Worm (Caenorhabditis elegans) whole organism, L2 larva: ENCODE data around the gene old-1.
"Not testable (repeated sequence)": the region's sequence is repeated elsewhere in the genome, so short reads cannot be mapped to it uniquely, and the experiment has no call there.

ENCODE experiments used
- F13H6.1 ChIP-seq: sonication (generic microtip); optimal IDR thresholded peaks from 2 replicates; lab custom pipeline; 2016; ENCODE audit warnings: missing genetic modification characterization, missing compliant biosample characterization
- R02D3.7 ChIP-seq: fragments of 150-350 bp; optimal IDR thresholded peaks from 2 replicates; lab custom pipeline; 2014; ENCODE audit warnings: missing biosample characterization, missing genetic modification characterization
- Y55F3AM.14 ChIP-seq: fragments of 200-800 bp; sonication (Bioruptor generic); optimal IDR thresholded peaks from 2 replicates; lab custom pipeline; 2018; ENCODE audit warnings: mild to moderate bottlenecking, missing genetic modification characterization, missing compliant biosample characterization
- ZK546.5 ChIP-seq: sonication (generic microtip); optimal IDR thresholded peaks from 2 replicates; lab custom pipeline; 2017; ENCODE audit warnings: missing biosample characterization, missing genetic modification characterization
- alr-1 ChIP-seq: fragments of 150-350 bp; optimal IDR thresholded peaks from 2 replicates; lab custom pipeline; 2014; ENCODE audit warnings: missing biosample characterization, missing genetic modification characterization
- aly-2 ChIP-seq: fragments of 150-350 bp; optimal IDR thresholded peaks from 2 replicates; lab custom pipeline; 2014; ENCODE audit warnings: missing biosample characterization, missing genetic modification characterization
- blmp-1 ChIP-seq: sonication (generic microtip); optimal IDR thresholded peaks from 2 replicates; lab custom pipeline; 2017; ENCODE audit warnings: missing genetic modification characterization, mild to moderate bottlenecking, missing compliant biosample characterization, antibody characterized with exemption, moderate library complexity; ENCODE audit not compliant: insufficient read depth
- dmd-4 ChIP-seq: sonication (generic microtip); optimal IDR thresholded peaks from 2 replicates; lab custom pipeline; 2017; ENCODE audit warnings: missing biosample characterization, missing genetic modification characterization
- egl-27 ChIP-seq: sonication (generic microtip); optimal IDR thresholded peaks from 3 replicates; lab custom pipeline; 2017; ENCODE audit warnings: missing biosample characterization, missing genetic modification reagents, missing genetic modification characterization
- elt-1 ChIP-seq: fragments of 150-350 bp; optimal IDR thresholded peaks from 2 replicates; lab custom pipeline; 2014; ENCODE audit warnings: missing biosample characterization, missing genetic modification characterization
- elt-3 ChIP-seq: sonication (generic microtip); optimal IDR thresholded peaks from 2 replicates; lab custom pipeline; 2017; ENCODE audit warnings: missing biosample characterization, missing genetic modification characterization
- fos-1 ChIP-seq: fragments of 150-350 bp; optimal IDR thresholded peaks from 2 replicates; lab custom pipeline; 2014; ENCODE audit warnings: missing biosample characterization, missing genetic modification characterization
- gmeb-1 ChIP-seq: fragments of 150-350 bp; optimal IDR thresholded peaks from 2 replicates; lab custom pipeline; 2014; ENCODE audit warnings: missing biosample characterization, missing genetic modification characterization
- lin-11 ChIP-seq: fragments of 150-350 bp; sonication (generic microtip); optimal IDR thresholded peaks from 2 replicates; lab custom pipeline; 2014; ENCODE audit warnings: missing biosample characterization, missing genetic modification characterization, inconsistent platforms, mixed read lengths
- lin-39 ChIP-seq: fragments of 150-350 bp; optimal IDR thresholded peaks from 2 replicates; lab custom pipeline; 2014; ENCODE audit warnings: missing biosample characterization, missing genetic modification reagents, missing genetic modification characterization
- mab-5 ChIP-seq: fragments of 150-350 bp; optimal IDR thresholded peaks from 2 replicates; lab custom pipeline; 2014; ENCODE audit warnings: missing biosample characterization, missing genetic modification characterization
- mbf-1 ChIP-seq: sonication (generic microtip); optimal IDR thresholded peaks from 2 replicates; lab custom pipeline; 2017; ENCODE audit warnings: missing biosample characterization, missing genetic modification characterization
- mdl-1 ChIP-seq, 2 experiments: fragments of 150-350 bp in 1 of 2; sonication (generic microtip) in 1 of 2; optimal IDR thresholded peaks; 2 replicates each; lab custom pipeline; 2017; ENCODE audit warnings: missing biosample characterization in 2 of 2, missing genetic modification characterization in 2 of 2
- nhr-10 ChIP-seq: sonication (generic microtip); optimal IDR thresholded peaks from 2 replicates; lab custom pipeline; 2017; ENCODE audit warnings: missing biosample characterization, missing genetic modification characterization
- nhr-11 ChIP-seq: fragments of 150-350 bp; optimal IDR thresholded peaks from 2 replicates; lab custom pipeline; 2014; ENCODE audit warnings: missing biosample characterization, missing genetic modification characterization
- nhr-21 ChIP-seq: fragments of 150-350 bp; optimal IDR thresholded peaks from 2 replicates; lab custom pipeline; 2014; ENCODE audit warnings: missing biosample characterization, missing genetic modification characterization
- nhr-237 ChIP-seq: fragments of 150-350 bp; optimal IDR thresholded peaks from 2 replicates; lab custom pipeline; 2014; ENCODE audit warnings: missing biosample characterization, missing genetic modification characterization
- nhr-25 ChIP-seq: fragments of 150-350 bp; sonication (generic microtip); optimal IDR thresholded peaks from 3 replicates; lab custom pipeline; 2014; ENCODE audit warnings: missing biosample characterization, missing genetic modification characterization
- nhr-6 ChIP-seq: fragments of 150-350 bp; optimal IDR thresholded peaks from 2 replicates; lab custom pipeline; 2014; ENCODE audit warnings: missing biosample characterization, missing genetic modification characterization
- nhr-77 ChIP-seq: fragments of 150-350 bp; optimal IDR thresholded peaks from 2 replicates; lab custom pipeline; 2014; ENCODE audit warnings: missing biosample characterization, missing genetic modification characterization
- peb-1 ChIP-seq: fragments of 150-350 bp; optimal IDR thresholded peaks from 2 replicates; lab custom pipeline; 2014; ENCODE audit warnings: missing biosample characterization, missing genetic modification characterization
- skn-1 ChIP-seq: sonication (generic microtip); optimal IDR thresholded peaks from 2 replicates; lab custom pipeline; 2017; ENCODE audit warnings: missing biosample characterization, missing genetic modification characterization
- sma-3 ChIP-seq: sonication (generic microtip); optimal IDR thresholded peaks from 2 replicates; lab custom pipeline; 2016; ENCODE audit warnings: missing genetic modification reagents, missing genetic modification characterization, missing compliant biosample characterization
- sma-9 ChIP-seq, 2 experiments: fragments of 150-350 bp in 1 of 2; sonication (generic microtip) in 1 of 2; optimal IDR thresholded peaks; 2 replicates each; lab custom pipeline; 2014 to 2016; ENCODE audit warnings: missing genetic modification characterization in 2 of 2, mild to moderate bottlenecking in 1 of 2, missing biosample characterization in 1 of 2, missing compliant biosample characterization in 1 of 2, missing genetic modification reagents in 1 of 2, moderate library complexity in 1 of 2
- snpc-4 ChIP-seq: fragments of 150-350 bp; optimal IDR thresholded peaks from 2 replicates; lab custom pipeline; 2014; ENCODE audit warnings: missing biosample characterization, missing genetic modification characterization
- unc-55 ChIP-seq: fragments of 150-350 bp; sonication (generic microtip); optimal IDR thresholded peaks from 3 replicates; lab custom pipeline; 2014; ENCODE audit warnings: missing biosample characterization, missing genetic modification reagents, missing genetic modification characterization
- ztf-1 ChIP-seq: fragments of 200-800 bp; sonication (Bioruptor generic); conservative IDR thresholded peaks from 2 replicates; pipeline ENCODE4 v1.3.6; 2022; ENCODE audit warnings: missing genetic modification characterization, missing compliant biosample characterization
- ztf-11 ChIP-seq: sonication (generic microtip); optimal IDR thresholded peaks from 2 replicates; lab custom pipeline; 2017; ENCODE audit warnings: missing biosample characterization, missing genetic modification characterization
- ztf-4 ChIP-seq: fragments of 150-350 bp; optimal IDR thresholded peaks from 2 replicates; lab custom pipeline; 2014; ENCODE audit warnings: missing biosample characterization, missing genetic modification characterization

Gene old-1

ce11 chrII:9872961-9873360 lies 4.4 kb upstream of the old-1 start, which contains the start of gene chil-8:
chil-8 (minus strand) TSS chrII:9873061.
- no peak for TF ChIP-seq nhr-237 (tag; lab: Kevin White, UChicago)
- no peak for TF ChIP-seq nhr-11 (tag; lab: Kevin White, UChicago)
- no peak for TF ChIP-seq sma-9 (GFP tag; optimal IDR thresholded peaks at IDR 0.05; lab: Kevin White, UChicago)
- TF ChIP-seq sma-9 (tag; optimal IDR thresholded peaks at IDR 0.05; lab: Kevin White, UChicago) = no peak
- TF ChIP-seq ztf-4 (tag; lab: Kevin White, UChicago) = no peak
- TF ChIP-seq mdl-1 (tag; optimal IDR thresholded peaks at IDR 0.05; lab: Kevin White, UChicago) = no peak
- no peak for TF ChIP-seq Y55F3AM.14 (GFP tag; lab: Kevin White, UChicago)
- no peak for TF ChIP-seq mbf-1

ce11 chrII:9871061-9871460 lies 2.5 kb upstream of the old-1 start, which contains the start of gene chil-7:
chil-7 (minus strand) TSS chrII:9871172.
- TF ChIP-seq nhr-77 (tag; lab: Kevin White, UChicago) (no peak), lin-11 (no peak), ztf-1 (GFP tag; lab: Robert Waterston, UW) (no peak), elt-1 (tag; lab: Kevin White, UChicago) (no peak), unc-55 (GFP tag; lab: Kevin White, UChicago) (no peak), nhr-11 (tag; lab: Kevin White, UChicago) (no peak), nhr-6 (tag; lab: Kevin White, UChicago) (no peak), egl-27 (tag; lab: Kevin White, UChicago) (no peak), ZK546.5 (tag; lab: Kevin White, UChicago) (no peak), nhr-10 (tag; lab: Kevin White, UChicago) (no peak)

DNA sequence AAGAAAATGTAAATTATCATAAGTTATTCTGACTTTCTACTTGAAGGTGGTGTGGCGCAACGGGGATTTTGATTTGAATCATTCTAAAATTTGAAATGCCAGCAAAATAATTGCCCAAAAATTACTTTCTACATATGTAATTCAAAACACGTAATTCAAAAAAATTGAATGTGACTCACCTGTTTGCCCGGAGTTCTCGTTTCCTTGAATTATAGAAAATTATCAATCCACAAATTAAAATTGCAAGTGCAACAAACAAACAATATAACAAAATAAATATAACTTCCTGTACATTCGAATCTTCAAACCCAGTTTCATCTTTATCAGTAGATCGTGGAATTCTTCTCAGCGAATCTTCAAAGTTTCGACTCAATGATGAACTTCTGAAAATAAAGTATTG lies 340 bp downstream of the old-1 start:
- no peak for TF ChIP-seq fos-1
- no peak for TF ChIP-seq mbf-1
- TF ChIP-seq ZK546.5 (tag; lab: Kevin White, UChicago) = no peak
- no peak for TF ChIP-seq ztf-11 (tag; lab: Kevin White, UChicago)
- no peak for TF ChIP-seq nhr-6 (tag; lab: Kevin White, UChicago)
- TF ChIP-seq mdl-1 (tag; optimal IDR thresholded peaks at IDR 0.05; lab: Kevin White, UChicago) = no peak
- TF ChIP-seq nhr-21 (tag; lab: Kevin White, UChicago) = no peak
- TF ChIP-seq lin-39 = no peak
- no peak for TF ChIP-seq nhr-25 (tag; lab: Kevin White, UChicago)
- TF ChIP-seq skn-1 (tag; lab: Kevin White, UChicago) = no peak
- TF ChIP-seq alr-1 (tag; lab: Kevin White, UChicago) = no peak
- no peak for TF ChIP-seq R02D3.7 (tag; lab: Kevin White, UChicago)
- no peak for TF ChIP-seq mab-5 (tag; lab: Kevin White, UChicago)
- no peak for TF ChIP-seq egl-27 (tag; lab: Kevin White, UChicago)
- TF ChIP-seq aly-2 = no peak
- TF ChIP-seq sma-9 (GFP tag; optimal IDR thresholded peaks at IDR 0.05; lab: Kevin White, UChicago) = no peak
- TF ChIP-seq sma-9 (tag; optimal IDR thresholded peaks at IDR 0.05; lab: Kevin White, UChicago) = no peak
- no peak for TF ChIP-seq peb-1
- no peak for TF ChIP-seq ztf-4 (tag; lab: Kevin White, UChicago)
- TF ChIP-seq snpc-4 = no peak

DNA sequence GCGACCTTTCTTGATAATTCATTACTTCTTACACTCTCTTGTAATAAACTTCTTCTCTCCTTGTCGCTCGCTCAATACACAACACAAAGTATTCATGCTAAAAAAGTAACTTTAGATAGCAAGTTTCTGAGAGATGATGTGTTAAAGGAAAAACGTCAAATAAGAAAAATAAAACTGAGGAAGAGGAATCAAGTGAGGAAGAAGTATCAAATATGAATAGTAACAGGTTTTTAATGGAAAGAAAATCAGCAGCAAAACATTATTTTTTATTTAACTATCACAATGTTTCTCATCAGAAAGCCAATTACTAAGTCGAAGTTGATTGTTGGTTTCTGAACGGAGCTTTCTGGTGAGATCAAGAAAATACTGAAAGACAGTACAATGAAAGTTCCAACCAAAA lies 2.2 kb downstream of the old-1 start, which contains the start of gene chil-1:
Gene chil-1, minus strand, starts transcription at position 101 of the 400 bp plus-strand sequence.
- TF ChIP-seq sma-3 (GFP tag; lab: Kevin White, UChicago); ztf-11 (tag; lab: Kevin White, UChicago); nhr-237 (tag; lab: Kevin White, UChicago): not testable (repeated sequence)

DNA sequence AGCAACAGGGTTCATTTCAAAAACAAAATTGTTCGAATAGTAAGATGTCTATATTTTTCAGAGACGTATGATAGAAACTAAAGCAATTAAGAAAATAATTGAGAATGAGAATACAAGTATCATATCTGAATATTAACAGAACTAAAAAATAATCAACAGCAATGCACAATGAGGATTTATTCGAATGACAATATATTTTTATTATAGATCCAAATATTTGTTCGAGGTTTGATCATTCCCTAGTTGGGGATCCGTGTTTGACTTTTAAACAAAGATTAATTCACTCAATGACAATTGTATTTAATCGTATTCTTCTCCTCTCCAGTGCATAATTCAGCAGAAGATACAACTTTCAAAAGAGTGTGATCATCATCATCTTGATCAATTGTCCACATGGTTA lies 6.4 kb downstream of the old-1 start, which contains the start of gene C08H9.18:
Gene C08H9.18, minus strand, starts transcription at position 101 of the 400 bp plus-strand sequence.
- TF ChIP-seq aly-2 = no peak
- TF ChIP-seq mbf-1 = no peak
- TF ChIP-seq nhr-237 (tag; lab: Kevin White, UChicago) = no peak
- TF ChIP-seq skn-1 (tag; lab: Kevin White, UChicago) = no peak
- TF ChIP-seq snpc-4 = no peak
- no peak for TF ChIP-seq nhr-6 (tag; lab: Kevin White, UChicago)
- no peak for TF ChIP-seq F13H6.1 (tag; lab: Kevin White, UChicago)
- no peak for TF ChIP-seq gmeb-1
- no peak for TF ChIP-seq blmp-1
- TF ChIP-seq dmd-4 (tag; lab: Kevin White, UChicago) = no peak
- no peak for TF ChIP-seq ztf-4 (tag; lab: Kevin White, UChicago)
- TF ChIP-seq elt-3 = no peak
